Worm (Caenorhabditis elegans): ENCODE data around the gene cyp-33E2.
A peak's percentile ranks its signal among the peaks of the same experiment; 100 is the strongest.

Gene cyp-33E2

DNA sequence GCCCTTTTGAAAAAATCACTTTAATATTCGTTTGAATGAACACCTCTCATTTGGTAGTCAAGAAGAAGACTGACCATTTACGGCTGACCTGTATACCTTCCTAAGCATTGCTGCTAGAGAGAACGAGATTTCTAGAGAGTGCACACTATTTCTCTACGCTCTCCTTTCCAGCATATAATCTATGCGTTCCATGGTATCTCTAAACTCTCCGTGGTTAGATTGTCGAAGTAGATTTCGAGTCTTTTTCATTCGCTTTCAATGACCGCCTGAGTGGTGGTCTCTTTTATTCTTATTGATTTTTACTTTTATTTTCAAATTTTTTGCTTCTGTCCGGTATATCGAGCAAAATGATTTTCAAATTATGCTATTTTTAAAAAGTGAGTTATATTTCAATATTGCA is 14.6 kb upstream of the cyp-33E2 start:
- TF ChIP-seq hmg-1.1 (GFP tag; IDR thresholded peaks at IDR 0.05) = peak; percentile 45; the same call in 1 of the 2 replicates
- peak; percentile 91 for TF ChIP-seq duxl-1 (tag; optimal IDR thresholded peaks at IDR 0.05; ENCODE audit: poor library complexity)
- peak; percentile 7 for TF ChIP-seq rbr-2 (tag; optimal IDR thresholded peaks at IDR 0.05)
- no peak for TF ChIP-seq snpc-1.2 (GFP tag; IDR thresholded peaks at IDR 0.05)
- peak in 1 of 2 experiments; percentile 12 for TF ChIP-seq lsy-2 (tag; optimal IDR thresholded peaks at IDR 0.05)
- no peak for TF ChIP-seq mdt-29 (GFP tag; IDR thresholded peaks at IDR 0.05)
- TF ChIP-seq unc-62 (GFP tag; optimal IDR thresholded peaks at IDR 0.05 in 1 of 2) = peak in 1 of 2 experiments; percentile 28
- no peak for TF ChIP-seq unc-62 (tag; optimal IDR thresholded peaks at IDR 0.05)
- TF ChIP-seq nhr-41 (GFP tag; IDR thresholded peaks at IDR 0.05) = no peak
- no peak for TF ChIP-seq daf-12 (tag; optimal IDR thresholded peaks at IDR 0.05)
- no peak for TF ChIP-seq madf-9 (GFP tag; conservative IDR thresholded peaks at IDR 0.05)
- TF ChIP-seq nhr-42 (GFP tag; IDR thresholded peaks at IDR 0.05) = no peak

DNA sequence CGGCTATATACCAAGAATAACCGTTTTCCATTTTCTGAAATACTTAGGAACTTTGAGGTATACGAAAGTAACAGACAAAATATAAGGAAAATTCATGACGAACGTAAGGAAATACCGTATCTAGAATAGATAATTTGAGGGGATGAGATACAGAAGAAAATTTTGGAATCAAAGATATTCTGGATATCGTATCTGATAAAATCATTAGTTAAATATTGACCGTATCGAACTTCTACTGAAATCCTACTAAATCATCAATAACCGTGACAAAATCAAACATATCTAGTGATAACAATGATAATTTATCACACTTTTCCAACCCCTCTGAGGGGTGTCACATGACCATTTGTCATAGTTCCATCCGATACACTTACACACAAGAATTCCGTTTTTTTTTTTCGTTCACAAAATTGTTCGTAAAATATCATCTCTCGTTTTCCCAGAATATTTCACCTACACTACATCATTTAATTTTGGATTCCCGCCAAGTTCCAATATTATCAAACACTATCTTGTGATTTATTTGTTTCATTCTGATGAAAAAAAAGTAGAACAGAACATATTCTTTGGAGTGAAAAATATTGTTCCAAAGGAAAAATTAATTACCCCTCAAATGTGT is 11.3 kb upstream of the cyp-33E2 start, which contains the start of gene Y59H11AR.4:
Y59H11AR.4 (minus strand) TSS at position 51 of the 619 bp plus-strand sequence.
- TF ChIP-seq daf-16 (GFP tag; optimal IDR thresholded peaks at IDR 0.05) (no peak), daf-16 (tag; optimal IDR thresholded peaks at IDR 0.05) (no peak), vab-7 (GFP tag; IDR thresholded peaks at IDR 0.05) (no peak), lin-38 (GFP tag; IDR thresholded peaks at IDR 0.05) (no peak), hlh-30 (tag; optimal IDR thresholded peaks at IDR 0.05; ENCODE audit: insufficient read depth) (peak; percentile 2), unc-62 (GFP tag; optimal IDR thresholded peaks at IDR 0.05 in 1 of 2) (peak in 1 of 2 experiments; percentile 15), unc-62 (tag; optimal IDR thresholded peaks at IDR 0.05) (no peak), daf-19 (GFP tag; conservative IDR thresholded peaks at IDR 0.05) (no peak), nhr-28 (tag; optimal IDR thresholded peaks at IDR 0.05) (peak; percentile 70), daf-8 (GFP tag; IDR thresholded peaks at IDR 0.05) (no peak), ztf-7 (tag; optimal IDR thresholded peaks at IDR 0.05) (no peak)

DNA sequence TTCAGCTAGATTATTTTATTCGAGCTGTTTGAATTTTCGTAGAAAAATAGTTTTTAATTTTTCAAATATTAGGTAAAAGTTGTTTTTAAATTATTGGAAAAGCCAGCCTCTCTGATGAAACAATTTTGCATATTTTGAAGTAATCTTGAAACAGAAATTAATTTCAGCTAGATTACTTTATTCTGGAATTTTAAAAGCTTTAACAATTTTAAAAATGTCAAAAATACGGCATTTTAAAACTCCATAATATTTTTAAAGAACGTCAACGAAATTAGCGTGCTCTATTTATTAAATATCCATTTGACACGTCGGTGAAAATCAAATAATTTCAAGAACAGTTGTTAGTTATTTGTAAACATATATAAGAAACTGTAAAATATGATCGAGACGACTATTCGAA is 9.3 kb upstream of the cyp-33E2 start, which contains the start of gene Y59H11AR.10:
Y59H11AR.10 (plus strand) TSS at position 301 of the 400 bp plus-strand sequence.
- no peak for TF ChIP-seq nhr-102 (tag; optimal IDR thresholded peaks at IDR 0.05)
- TF ChIP-seq nhr-10 (tag; optimal IDR thresholded peaks at IDR 0.05) = no peak
- TF ChIP-seq Y105C5A.15 (GFP tag; IDR thresholded peaks at IDR 0.05) = no peak
- TF ChIP-seq nhr-11 (tag; optimal IDR thresholded peaks at IDR 0.05) = no peak
- no peak for TF ChIP-seq nhr-77 (tag; optimal IDR thresholded peaks at IDR 0.05)
- no peak for TF ChIP-seq unc-39 (tag; optimal IDR thresholded peaks at IDR 0.05)
- no peak for TF ChIP-seq lin-15B (tag; optimal IDR thresholded peaks at IDR 0.05)
- TF ChIP-seq zip-2 (tag; optimal IDR thresholded peaks at IDR 0.05) = no peak
- no peak for TF ChIP-seq snpc-1.2 (GFP tag; IDR thresholded peaks at IDR 0.05)
- no peak for TF ChIP-seq Y48G9A.11 (GFP tag; IDR thresholded peaks at IDR 0.05)
- TF ChIP-seq mxl-2 (GFP tag; conservative IDR thresholded peaks at IDR 0.05) = no peak
- no peak for TF ChIP-seq F44E2.7 (GFP tag; IDR thresholded peaks at IDR 0.05)
- no peak for TF ChIP-seq zfp-3 (GFP tag; conservative IDR thresholded peaks at IDR 0.05)
- no peak for TF ChIP-seq set-16 (GFP tag; IDR thresholded peaks at IDR 0.05)
- no peak for TF ChIP-seq skn-1 (tag; optimal IDR thresholded peaks at IDR 0.05)
- no peak for TF ChIP-seq fos-1 (tag; optimal IDR thresholded peaks at IDR 0.05)
- no peak for TF ChIP-seq ceh-44 (GFP tag; IDR thresholded peaks at IDR 0.05)

DNA sequence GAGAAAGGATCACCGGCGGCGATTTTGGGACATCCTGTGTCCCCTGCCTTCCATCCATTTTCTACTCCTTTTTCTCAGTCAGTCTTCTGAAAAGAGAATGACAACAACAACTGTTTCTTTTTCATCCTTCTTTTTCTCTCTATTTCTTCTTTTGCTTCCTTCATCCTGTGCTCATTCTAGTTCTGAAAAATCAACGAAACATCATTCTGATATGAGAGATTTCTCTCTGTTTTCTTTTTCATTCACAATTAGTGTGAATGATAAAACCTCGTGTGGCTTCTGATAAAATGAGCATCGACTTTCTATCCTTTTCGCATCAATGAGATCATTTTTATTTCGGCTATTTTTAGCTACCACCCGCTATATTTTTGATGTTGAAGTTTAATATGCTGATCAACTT is 6.9 kb upstream of the cyp-33E2 start:
- TF ChIP-seq mdl-1 (tag; optimal IDR thresholded peaks at IDR 0.05) (peak in 1 of 2 experiments; percentile 1), lin-1 (GFP tag; IDR thresholded peaks at IDR 0.05) (no peak), unc-62 (GFP tag; optimal IDR thresholded peaks at IDR 0.05 in 1 of 2) (peak in 1 of 2 experiments; percentile 41), unc-62 (tag; optimal IDR thresholded peaks at IDR 0.05) (no peak), ZK337.2 (GFP tag; IDR thresholded peaks at IDR 0.05) (peak; percentile 37; the same call in 1 of the 2 replicates), daf-16 (GFP tag; optimal IDR thresholded peaks at IDR 0.05) (peak in 1 of 2 experiments; percentile 48), daf-16 (tag; optimal IDR thresholded peaks at IDR 0.05) (no peak), lin-38 (GFP tag; IDR thresholded peaks at IDR 0.05) (no peak), nhr-10 (tag; optimal IDR thresholded peaks at IDR 0.05) (no peak), nhr-11 (tag; optimal IDR thresholded peaks at IDR 0.05) (peak; percentile 66)

Measured in whole organism, L4 larva.